Fruit fly (Drosophila melanogaster) whole organism, prepupa: ENCODE measurements around the gene Corp.

Experiments
- Blimp-1 ChIP-seq: fragments of 200-800 bp; sonication (Bioruptor generic); optimal IDR thresholded peaks from 3 replicates; lab custom pipeline; 2017; ENCODE audit warnings: missing biosample characterization, missing genetic modification characterization, mild to moderate bottlenecking, moderate library complexity, missing genetic modification reagents
- CG10669 ChIP-seq: fragments of 200-800 bp; sonication (Bioruptor generic); optimal IDR thresholded peaks from 3 replicates; lab custom pipeline; 2018; ENCODE audit warnings: missing biosample characterization, mild to moderate bottlenecking, missing genetic modification characterization, moderate library complexity
- CG11294 ChIP-seq: fragments of 200-800 bp; sonication (Bioruptor generic); IDR thresholded peaks from 2 replicates; pipeline ENCODE4 v1.3.6; 2022; ENCODE audit warnings: missing biosample characterization, missing genetic modification characterization
- CG15336 ChIP-seq: fragments of 200-800 bp; sonication (Bioruptor generic); IDR thresholded peaks from 2 replicates; pipeline ENCODE4 v1.3.6; 2022; ENCODE audit warnings: missing biosample characterization, missing genetic modification characterization
- CG1621 ChIP-seq: fragments of 200-800 bp; sonication (Bioruptor generic); optimal IDR thresholded peaks from 3 replicates; lab custom pipeline; 2018; ENCODE audit warnings: missing biosample characterization, mild to moderate bottlenecking, missing genetic modification characterization
- CG16779 ChIP-seq: fragments of 200-800 bp; sonication (Bioruptor generic); optimal IDR thresholded peaks from 3 replicates; lab custom pipeline; 2017; ENCODE audit warnings: missing biosample characterization, mild to moderate bottlenecking, missing genetic modification characterization
- CG3032 ChIP-seq: fragments of 200-800 bp; optimal IDR thresholded peaks from 2 replicates; lab custom pipeline; 2019; ENCODE audit warnings: missing biosample characterization, mild to moderate bottlenecking, missing genetic modification characterization, moderate library complexity
- CG31627 ChIP-seq: fragments of 200-800 bp; sonication (Bioruptor generic); optimal IDR thresholded peaks from 3 replicates; lab custom pipeline; 2016; ENCODE audit warnings: missing biosample characterization, missing genetic modification characterization
- CG32006 ChIP-seq: fragments of 200-800 bp; sonication (Bioruptor generic); optimal IDR thresholded peaks from 3 replicates; lab custom pipeline; 2017; ENCODE audit warnings: missing biosample characterization, mild to moderate bottlenecking, missing genetic modification characterization
- CG34406 ChIP-seq: fragments of 200-800 bp; sonication (Bioruptor generic); optimal IDR thresholded peaks from 3 replicates; lab custom pipeline; 2016; ENCODE audit warnings: missing biosample characterization, missing genetic modification characterization
- CG3919 ChIP-seq: fragments of 200-800 bp; sonication (Bioruptor generic); optimal IDR thresholded peaks from 3 replicates; lab custom pipeline; 2016; ENCODE audit warnings: missing biosample characterization, missing genetic modification characterization
- CG6163 ChIP-seq: fragments of 200-800 bp; sonication (Bioruptor generic); IDR thresholded peaks from 3 replicates; pipeline ENCODE4 v1.3.6; 2022; ENCODE audit warnings: missing biosample characterization, missing genetic modification characterization
- CG6276 ChIP-seq: fragments of 200-800 bp; sonication (Bioruptor generic); optimal IDR thresholded peaks from 2 replicates; lab custom pipeline; 2017; ENCODE audit warnings: missing biosample characterization, mild to moderate bottlenecking, missing genetic modification characterization
- CG6792 ChIP-seq: fragments of 200-800 bp; sonication (Bioruptor generic); optimal IDR thresholded peaks from 3 replicates; lab custom pipeline; 2016; ENCODE audit warnings: missing biosample characterization, missing genetic modification characterization
- CG7368 ChIP-seq: fragments of 200-800 bp; sonication (Bioruptor generic); optimal IDR thresholded peaks from 3 replicates; lab custom pipeline; 2016; ENCODE audit warnings: missing biosample characterization, missing genetic modification characterization
- CG8119 ChIP-seq: fragments of 200-800 bp; sonication (Bioruptor generic); IDR thresholded peaks from 3 replicates; pipeline ENCODE4 v1.3.6; 2022; ENCODE audit warnings: missing biosample characterization, missing genetic modification characterization
- CG8319 ChIP-seq: fragments of 200-800 bp; sonication (Bioruptor generic); optimal IDR thresholded peaks from 3 replicates; lab custom pipeline; 2016; ENCODE audit warnings: missing biosample characterization, missing genetic modification characterization
- CG8632 ChIP-seq: fragments of 200-800 bp; sonication (Bioruptor generic); optimal IDR thresholded peaks from 3 replicates; lab custom pipeline; 2016; ENCODE audit warnings: missing biosample characterization, missing genetic modification characterization
- CG9139 ChIP-seq: fragments of 200-800 bp; sonication (Bioruptor generic); optimal IDR thresholded peaks from 3 replicates; lab custom pipeline; 2017; ENCODE audit warnings: missing biosample characterization, mild to moderate bottlenecking, missing genetic modification characterization
- Eip75B ChIP-seq: fragments of 200-800 bp; sonication (Bioruptor generic); optimal IDR thresholded peaks from 3 replicates; lab custom pipeline; 2016; ENCODE audit warnings: missing biosample characterization, missing genetic modification characterization
- Eip78C ChIP-seq: fragments of 200-800 bp; sonication (Bioruptor generic); peaks from one replicate; lab custom pipeline; 2016; ENCODE audit warnings: missing biosample characterization, missing genetic modification characterization
- Eip93F ChIP-seq: fragments of 200-800 bp; sonication (Bioruptor generic); optimal IDR thresholded peaks from 2 replicates; lab custom pipeline; 2016; ENCODE audit warnings: missing biosample characterization, mild to moderate bottlenecking, missing genetic modification characterization
- Ets21C ChIP-seq: fragments of 200-800 bp; sonication (Bioruptor generic); optimal IDR thresholded peaks from 3 replicates; lab custom pipeline; 2016; ENCODE audit warnings: missing biosample characterization, missing genetic modification characterization
- Ets96B ChIP-seq: fragments of 200-800 bp; optimal IDR thresholded peaks from 2 replicates; lab custom pipeline; 2019; ENCODE audit warnings: missing biosample characterization, mild to moderate bottlenecking, missing genetic modification characterization, moderate library complexity
- Hr39 ChIP-seq: fragments of 200-800 bp; sonication (Bioruptor generic); optimal IDR thresholded peaks from 2 replicates; lab custom pipeline; 2016; ENCODE audit warnings: missing biosample characterization, missing genetic modification characterization
- Sox14 ChIP-seq: fragments of 200-800 bp; sonication (Bioruptor generic); optimal IDR thresholded peaks from 3 replicates; lab custom pipeline; 2016; ENCODE audit warnings: missing biosample characterization, missing genetic modification characterization
- Sox15 ChIP-seq: fragments of 200-800 bp; sonication (Bioruptor generic); optimal IDR thresholded peaks from 3 replicates; lab custom pipeline; 2016; ENCODE audit warnings: missing biosample characterization, missing genetic modification characterization
- achi ChIP-seq: fragments of 200-800 bp; sonication (Bioruptor generic); optimal IDR thresholded peaks from 3 replicates; lab custom pipeline; 2016; ENCODE audit warnings: missing biosample characterization, missing genetic modification characterization
- acj6 ChIP-seq: fragments of 200-800 bp; sonication (Bioruptor generic); optimal IDR thresholded peaks from 3 replicates; lab custom pipeline; 2016; ENCODE audit warnings: missing biosample characterization, missing genetic modification characterization
- cyc ChIP-seq: fragments of 200-800 bp; sonication (Bioruptor generic); optimal IDR thresholded peaks from 3 replicates; lab custom pipeline; 2016; ENCODE audit warnings: missing biosample characterization, missing genetic modification characterization
- dac ChIP-seq: fragments of 200-800 bp; sonication (Bioruptor generic); optimal IDR thresholded peaks from 2 replicates; lab custom pipeline; 2017; ENCODE audit warnings: missing biosample characterization, mild to moderate bottlenecking, missing genetic modification characterization
- dsx ChIP-seq: fragments of 200-800 bp; optimal IDR thresholded peaks from 3 replicates; lab custom pipeline; 2019; ENCODE audit warnings: missing biosample characterization, mild to moderate bottlenecking, missing genetic modification characterization, moderate library complexity; ENCODE audit not compliant: poor library complexity, severe bottlenecking
- eg ChIP-seq: fragments of 200-800 bp; sonication (Bioruptor generic); IDR thresholded peaks from 3 replicates; pipeline ENCODE4 v1.3.6; 2022; ENCODE audit warnings: missing biosample characterization, missing genetic modification characterization
- esn ChIP-seq: fragments of 200-800 bp; sonication (Bioruptor generic); optimal IDR thresholded peaks from 2 replicates; lab custom pipeline; 2016; ENCODE audit warnings: missing biosample characterization, mild to moderate bottlenecking, missing genetic modification characterization, moderate library complexity
- fd59A ChIP-seq: fragments of 200-800 bp; sonication (Bioruptor generic); optimal IDR thresholded peaks from 2 replicates; lab custom pipeline; 2017; ENCODE audit warnings: missing biosample characterization, mild to moderate bottlenecking, missing genetic modification characterization, missing genetic modification reagents
- fkh ChIP-seq: fragments of 200-800 bp; sonication (Bioruptor generic); optimal IDR thresholded peaks from 3 replicates; lab custom pipeline; 2017; ENCODE audit warnings: missing biosample characterization, mild to moderate bottlenecking, missing genetic modification characterization, moderate library complexity
- net ChIP-seq: fragments of 200-800 bp; sonication (Bioruptor generic); optimal IDR thresholded peaks from 3 replicates; lab custom pipeline; 2016; ENCODE audit warnings: missing biosample characterization, missing genetic modification characterization
- salr ChIP-seq, 2 experiments: fragments of 200-800 bp; sonication (Bioruptor generic); optimal IDR thresholded peaks; 3 replicates each; lab custom pipeline; 2016 to 2018; ENCODE audit warnings: missing biosample characterization in 2 of 2, missing genetic modification characterization in 2 of 2, mild to moderate bottlenecking in 1 of 2
- spab ChIP-seq: fragments of 200-800 bp; sonication (Bioruptor generic); optimal IDR thresholded peaks from 2 replicates; lab custom pipeline; 2017; ENCODE audit warnings: missing biosample characterization, mild to moderate bottlenecking, missing genetic modification characterization, missing genetic modification reagents
- ss ChIP-seq, 2 experiments: fragments of 200-800 bp; sonication (Bioruptor generic); optimal IDR thresholded peaks; 2 replicates in 1 of 2; 3 replicates in 1 of 2; lab custom pipeline; 2017 to 2018; ENCODE audit warnings: mild to moderate bottlenecking in 2 of 2, missing biosample characterization in 2 of 2, missing genetic modification characterization in 2 of 2, moderate library complexity in 1 of 2
- svp ChIP-seq: fragments of 200-800 bp; sonication (Bioruptor generic); peaks from one replicate; lab custom pipeline; 2016; ENCODE audit warnings: missing biosample characterization, missing genetic modification characterization
- vri ChIP-seq: fragments of 200-800 bp; sonication (Bioruptor generic); optimal IDR thresholded peaks from 3 replicates; lab custom pipeline; 2016; ENCODE audit warnings: missing biosample characterization, mild to moderate bottlenecking, missing genetic modification characterization

Corp gene

DNA sequence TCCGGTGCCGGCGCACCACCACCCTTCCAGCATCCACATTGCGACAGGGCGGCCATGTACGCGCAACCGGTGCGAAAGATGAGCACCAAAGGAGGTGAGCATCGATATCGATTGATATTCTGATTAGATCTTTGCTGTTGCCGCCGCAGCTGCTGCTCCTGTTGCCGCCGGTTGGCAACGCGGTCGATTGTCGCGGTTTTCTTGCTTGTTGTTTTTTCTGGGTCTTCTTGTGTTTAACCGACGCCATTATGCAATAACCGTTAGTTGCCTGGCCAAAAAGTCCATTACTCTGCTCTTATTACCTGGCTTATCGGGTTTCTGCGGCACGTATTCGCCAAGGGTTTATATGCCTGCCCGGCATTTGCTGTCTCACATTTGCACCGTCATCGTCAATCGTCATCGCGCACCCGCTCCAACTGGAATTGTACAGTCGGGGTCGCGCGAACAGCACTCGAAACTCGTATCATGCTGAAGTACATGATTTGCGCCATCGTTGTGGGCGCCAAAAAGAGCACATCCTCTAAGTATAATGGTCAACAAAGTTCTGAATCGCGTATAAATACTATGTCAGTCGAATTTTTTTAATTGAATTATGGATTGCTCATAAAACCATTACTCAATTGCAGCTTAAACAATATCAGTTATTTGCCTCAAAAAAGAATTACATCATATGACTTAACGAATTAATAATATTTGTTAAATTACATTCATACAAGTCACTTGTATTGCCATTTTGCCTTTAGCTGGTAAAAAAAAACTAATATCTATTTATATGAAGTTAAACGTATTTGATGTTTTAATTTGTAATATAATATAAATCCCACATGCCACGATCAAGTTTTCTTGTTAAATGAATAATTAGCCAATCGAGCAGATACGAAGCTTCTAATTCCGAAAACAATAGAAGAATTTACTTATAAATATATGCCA lies 27.0 kb downstream of the Corp start, which contains the start of gene sni (continued):
- no peak for TF ChIP-seq dac (GFP tag; lab: Kevin White, UChicago)
- TF ChIP-seq CG32006 (GFP tag; lab: Kevin White, UChicago): peak; percentile 65
- peak; percentile 24 for TF ChIP-seq CG8632 (GFP tag; lab: Kevin White, UChicago)
- peak; percentile 35 for TF ChIP-seq Ets21C (GFP tag; lab: Kevin White, UChicago)
- peak; percentile 48 for TF ChIP-seq acj6 (GFP tag; lab: Kevin White, UChicago)
- TF ChIP-seq Eip93F (GFP tag; lab: Kevin White, UChicago): no peak
- TF ChIP-seq Eip75B (GFP tag; lab: Kevin White, UChicago): peak; percentile 35
- peak; percentile 72 for TF ChIP-seq esn
- TF ChIP-seq spab (GFP tag; lab: Kevin White, UChicago): peak; percentile 18
- TF ChIP-seq fd59A (GFP tag; lab: Kevin White, UChicago): no peak
- TF ChIP-seq svp (GFP tag; lab: Kevin White, UChicago): peak; percentile 86
- TF ChIP-seq Eip78C (GFP tag; lab: Kevin White, UChicago): peak; percentile 92
- TF ChIP-seq CG10669: peak; percentile 42
- TF ChIP-seq Blimp-1 (GFP tag; lab: Kevin White, UChicago): peak; percentile 6
- peak; percentile 53 for TF ChIP-seq cyc (GFP tag; lab: Kevin White, UChicago)
- peak; percentile 45; the same call in 1 of the 2 replicates for TF ChIP-seq CG15336
- no peak for TF ChIP-seq CG8119
- TF ChIP-seq CG3919: peak; percentile 53
- peak; percentile 45 for TF ChIP-seq Ets96B (tag; lab: Kevin White, UChicago)
- TF ChIP-seq eg (GFP tag; lab: Robert Waterston, UW): peak; percentile 48; the same call in 1 of the 3 replicates
- peak; percentile 50 for TF ChIP-seq CG34406 (GFP tag; lab: Kevin White, UChicago)
- peak; percentile 49 for TF ChIP-seq achi (GFP tag; lab: Kevin White, UChicago)
- TF ChIP-seq ss (GFP tag; optimal IDR thresholded peaks at IDR 0.05; lab: Kevin White, UChicago): peak in 1 of 2 experiments; percentile 14
- peak; percentile 44 for TF ChIP-seq Sox14 (GFP tag; lab: Kevin White, UChicago)
- peak; percentile 50; the same call in 2 of the 3 replicates for TF ChIP-seq CG6163 (GFP tag; lab: Robert Waterston, UW)
- peak; percentile 27 for TF ChIP-seq CG3032 (tag; lab: Kevin White, UChicago)
- TF ChIP-seq CG6276 (GFP tag; lab: Kevin White, UChicago): no peak
- TF ChIP-seq CG9139 (GFP tag; lab: Kevin White, UChicago): no peak
- TF ChIP-seq fkh (GFP tag; lab: Kevin White, UChicago): no peak
- TF ChIP-seq CG8319 (GFP tag; lab: Kevin White, UChicago): no peak
- peak; percentile 66 for TF ChIP-seq CG31627 (GFP tag; lab: Kevin White, UChicago)
- peak; percentile 28 for TF ChIP-seq Sox15

DNA sequence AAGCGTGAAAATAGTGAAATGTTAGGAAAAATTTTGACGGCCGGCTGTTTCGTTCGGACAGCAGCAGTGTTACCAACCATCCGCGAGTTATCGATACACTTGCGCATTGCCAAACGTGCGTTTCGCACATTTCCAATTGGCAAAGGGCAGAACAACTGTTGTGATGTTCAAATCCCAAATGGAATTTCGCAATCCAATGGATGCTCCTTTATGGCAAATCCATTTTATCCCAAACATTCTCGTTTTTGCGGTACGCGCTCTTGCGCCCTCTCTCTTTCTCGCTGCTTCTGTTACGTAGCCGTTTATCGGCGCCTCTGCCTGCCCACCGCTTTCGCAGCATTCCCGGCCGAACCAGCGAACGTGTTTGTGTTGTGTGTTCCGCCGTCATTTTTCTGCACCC lies 28.0 kb downstream of the Corp start:
- TF ChIP-seq net (GFP tag; lab: Kevin White, UChicago) (no peak), CG8319 (GFP tag; lab: Kevin White, UChicago) (no peak), CG6792 (no peak), vri (GFP tag; lab: Kevin White, UChicago) (peak; percentile 65)
- TF ChIP-seq, all 60 proteins: peak for 1

DNA sequence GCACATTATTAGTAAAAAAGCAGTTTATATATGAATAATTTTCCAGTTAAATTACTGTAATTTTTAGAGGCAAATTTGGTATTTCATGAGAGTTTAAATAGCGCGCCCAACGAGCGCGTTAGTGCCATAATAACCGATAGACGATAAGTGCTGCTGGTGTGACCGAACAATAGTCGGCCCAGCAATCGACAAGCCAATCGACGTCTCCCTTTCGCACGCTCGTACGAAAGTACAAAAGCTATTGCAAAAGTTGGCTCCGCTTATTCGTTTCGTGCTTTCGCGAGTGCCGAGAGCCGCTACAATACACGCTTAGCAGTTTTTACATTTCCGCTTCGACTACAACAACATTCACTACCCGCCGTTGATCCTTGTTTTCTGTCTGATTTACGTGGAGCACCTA lies 28.9 kb downstream of the Corp start, which contains the start of gene Trxr1:
Gene Trxr1 (plus strand): TSS at position 231 of the 400 bp plus-strand sequence.
- TF ChIP-seq CG7368 (GFP tag; lab: Kevin White, UChicago) (no peak), Ets21C (GFP tag; lab: Kevin White, UChicago) (no peak), salr (GFP tag; optimal IDR thresholded peaks at IDR 0.05; lab: Kevin White, UChicago) (no peak), CG1621 (peak; percentile 5), Eip75B (GFP tag; lab: Kevin White, UChicago) (no peak), dsx (GFP tag; lab: Kevin White, UChicago) (peak; percentile 13), esn (no peak), CG9139 (GFP tag; lab: Kevin White, UChicago) (no peak), Hr39 (GFP tag; lab: Kevin White, UChicago) (no peak), svp (GFP tag; lab: Kevin White, UChicago) (no peak), spab (GFP tag; lab: Kevin White, UChicago) (no peak), CG11294 (no peak), Blimp-1 (GFP tag; lab: Kevin White, UChicago) (no peak), CG16779 (tag; lab: Kevin White, UChicago) (no peak), vri (GFP tag; lab: Kevin White, UChicago) (peak; percentile 4), Eip78C (GFP tag; lab: Kevin White, UChicago) (peak; percentile 23), fd59A (GFP tag; lab: Kevin White, UChicago) (no peak), achi (GFP tag; lab: Kevin White, UChicago) (no peak), ss (GFP tag; optimal IDR thresholded peaks at IDR 0.05; lab: Kevin White, UChicago) (peak; percentile 9 to 33), Sox14 (GFP tag; lab: Kevin White, UChicago) (peak; percentile 35), net (GFP tag; lab: Kevin White, UChicago) (no peak)
